Fruit fly (Drosophila melanogaster) whole organism, wandering third instar larva: ENCODE results near the gene fred.

Experiments
- Jra ChIP-seq: sonication (Bioruptor generic); optimal IDR thresholded peaks from 2 replicates; lab custom pipeline; 2016; ENCODE audit warnings: missing biosample characterization, missing genetic modification characterization
- Myc ChIP-seq: fragments of >200 bp; optimal IDR thresholded peaks from 2 replicates; lab custom pipeline; 2017
- Vsx2 ChIP-seq: fragments of 200-300, 225-300 bp; sonication (Bioruptor generic); optimal IDR thresholded peaks from 2 replicates; lab custom pipeline; 2018; ENCODE audit warnings: missing biosample characterization, missing genetic modification characterization; ENCODE audit not compliant: partially characterized antibody
- dsf ChIP-seq: sonication (Bioruptor generic); optimal IDR thresholded peaks from 2 replicates; lab custom pipeline; 2016; ENCODE audit warnings: missing biosample characterization, missing genetic modification characterization, borderline replicate concordance
- ey ChIP-seq: fragments of 200-800 bp; sonication (Bioruptor generic); optimal IDR thresholded peaks from 2 replicates; lab custom pipeline; 2016; ENCODE audit warnings: missing biosample characterization, missing genetic modification characterization
- usp ChIP-seq: fragments of >200 bp; optimal IDR thresholded peaks from 2 replicates; lab custom pipeline; 2017; ENCODE audit warnings: missing biosample characterization, missing genetic modification characterization
- woc ChIP-seq: sonication (Bioruptor generic); optimal IDR thresholded peaks from 2 replicates; lab custom pipeline; 2016; ENCODE audit warnings: missing biosample characterization, mild to moderate bottlenecking, missing genetic modification characterization

DNA sequence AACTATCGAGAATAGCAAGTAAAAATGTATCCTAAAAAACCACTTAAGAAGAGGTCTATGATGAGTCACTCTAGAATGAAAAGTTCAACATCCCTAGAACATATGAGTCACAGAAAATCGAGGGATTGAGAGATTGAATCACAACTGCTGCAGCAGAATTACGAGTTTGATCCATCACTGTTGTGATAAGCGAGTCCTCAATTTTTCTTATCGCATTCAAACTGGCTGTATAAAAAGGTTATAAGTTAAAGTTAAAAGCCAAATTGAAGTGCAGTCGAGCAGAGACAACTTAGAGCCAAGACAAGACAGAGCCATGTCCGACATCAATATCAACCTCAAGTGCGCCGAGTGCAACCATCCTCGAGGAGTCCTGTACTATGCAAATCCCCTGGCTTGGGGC is 15.9 kb upstream of the fred start, which contains the start of gene CG43773:
- TF ChIP-seq Jra (no peak), woc (GFP tag; lab: Kevin White, UChicago) (no peak), ey (GFP tag; lab: Kevin White, UChicago) (no peak), usp (GFP tag; lab: Kevin White, UChicago) (no peak), dsf (GFP tag; lab: Kevin White, UChicago) (no peak), Vsx2 (no peak), Myc (no peak)
